Fruit fly (Drosophila melanogaster): Measurements from ENCODE around the gene CG18787.

The CG18787 gene

DNA sequence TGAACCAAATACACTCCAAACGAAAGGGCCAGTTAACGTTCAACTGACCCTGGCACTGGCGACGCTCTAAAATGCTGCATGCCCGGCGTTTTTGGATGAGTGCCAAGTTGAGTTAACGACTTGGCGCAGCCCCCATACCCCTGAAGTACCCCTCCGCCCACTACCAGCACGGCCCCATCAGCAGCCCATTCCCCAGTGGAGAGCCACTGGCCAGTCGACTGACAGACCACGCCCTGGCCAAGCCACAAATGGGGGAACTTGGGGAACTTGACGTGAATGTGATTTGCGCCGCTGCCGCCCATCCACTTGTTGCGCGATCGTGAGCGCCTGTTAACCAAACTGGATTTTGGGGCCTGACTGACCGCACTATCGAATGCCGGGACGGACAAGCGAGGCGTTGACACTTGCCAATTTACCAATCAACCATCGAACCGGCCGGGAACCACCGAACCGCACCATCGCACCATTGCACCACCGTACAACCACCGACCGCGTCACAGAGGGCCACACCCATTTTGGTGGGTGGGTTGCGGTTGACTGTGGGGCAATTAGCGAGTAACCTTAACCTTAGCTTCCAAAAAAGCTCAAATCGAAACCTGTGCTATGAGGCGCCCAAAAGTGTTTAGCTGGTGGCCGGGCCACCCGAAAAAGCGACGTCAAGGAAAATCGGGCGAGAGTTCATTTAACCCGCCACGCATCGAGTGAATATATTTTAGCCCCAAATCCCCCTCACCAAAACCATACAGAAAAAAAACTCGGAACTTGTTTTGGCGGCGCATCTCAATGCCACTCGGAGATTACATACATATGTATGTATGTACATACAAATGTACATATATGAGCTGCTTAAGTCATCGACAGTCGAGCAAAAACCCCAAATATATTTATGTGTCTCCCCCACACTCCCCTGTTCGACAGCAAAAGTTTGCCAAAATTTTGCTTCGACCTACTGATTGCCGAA is 6.6 kb upstream of the CG18787 start (continued):
- TF ChIP-seq CG10565 (GFP tag; optimal IDR thresholded peaks at IDR 0.05), result no peak
- no peak for TF ChIP-seq ac (GFP tag; optimal IDR thresholded peaks at IDR 0.05)
- no peak for TF ChIP-seq Myb (GFP tag; optimal IDR thresholded peaks at IDR 0.05)
- peak; percentile 36 for TF ChIP-seq CG5180 (GFP tag; optimal IDR thresholded peaks at IDR 0.05)
- no peak for TF ChIP-seq CG8944 (GFP tag; optimal IDR thresholded peaks at IDR 0.05)
- TF ChIP-seq Sry-β (GFP tag; optimal IDR thresholded peaks at IDR 0.05), result no peak
- peak; percentile 44 for TF ChIP-seq Hr3 (GFP tag; optimal IDR thresholded peaks at IDR 0.05)
- peak; percentile 95 for TF ChIP-seq kni (GFP tag; optimal IDR thresholded peaks at IDR 0.05)
- peak; percentile 92 for TF ChIP-seq sqz (GFP tag; optimal IDR thresholded peaks at IDR 0.05)
- no peak for TF ChIP-seq CG10959 (GFP tag; IDR thresholded peaks at IDR 0.05)
- TF ChIP-seq oc (tag; optimal IDR thresholded peaks at IDR 0.05), result no peak
- TF ChIP-seq zen (tag; optimal IDR thresholded peaks at IDR 0.05), result no peak
- TF ChIP-seq CG1529 (GFP tag; optimal IDR thresholded peaks at IDR 0.05), result no peak
- no peak for TF ChIP-seq shn (GFP tag; optimal IDR thresholded peaks at IDR 0.05)
- no peak for TF ChIP-seq CG6854 (GFP tag; optimal IDR thresholded peaks at IDR 0.05)
- TF ChIP-seq zfh2 (GFP tag; optimal IDR thresholded peaks at IDR 0.05), result no peak
- TF ChIP-seq al (GFP tag; IDR thresholded peaks at IDR 0.05), result no peak
- no peak for TF ChIP-seq E2f2 (GFP tag; IDR thresholded peaks at IDR 0.05)
- no peak for TF ChIP-seq ap (GFP tag; IDR thresholded peaks at IDR 0.05)
- peak in 1 of 2 experiments; percentile 99 for TF ChIP-seq Hr78 (GFP tag; optimal IDR thresholded peaks at IDR 0.05)
- peak; percentile 50 for TF ChIP-seq pros (GFP tag; optimal IDR thresholded peaks at IDR 0.05)
- TF ChIP-seq PHDP (tag; optimal IDR thresholded peaks at IDR 0.05), result no peak
- no peak for TF ChIP-seq Lpt (GFP tag; optimal IDR thresholded peaks at IDR 0.05)
- no peak for TF ChIP-seq CG6689 (GFP tag; IDR thresholded peaks at IDR 0.05)
- no peak for TF ChIP-seq MESR4 (GFP tag; optimal IDR thresholded peaks at IDR 0.05)
- TF ChIP-seq Fer1 (GFP tag; optimal IDR thresholded peaks at IDR 0.05), result peak; percentile 35
- no peak for TF ChIP-seq tin (GFP tag; optimal IDR thresholded peaks at IDR 0.05)
- no peak for TF ChIP-seq pnt (GFP tag; optimal IDR thresholded peaks at IDR 0.05)
- TF ChIP-seq HLH4C (GFP tag; IDR thresholded peaks at IDR 0.05; ENCODE audit: partially characterized antibody), result no peak
- no peak for TF ChIP-seq Lim3 (GFP tag; IDR thresholded peaks at IDR 0.05)
- no peak for TF ChIP-seq cad (GFP tag; optimal IDR thresholded peaks at IDR 0.05)
- TF ChIP-seq CG12744 (GFP tag; optimal IDR thresholded peaks at IDR 0.05), result no peak
- TF ChIP-seq NC2α (GFP tag; optimal IDR thresholded peaks at IDR 0.05), result no peak
- TF ChIP-seq vvl (GFP tag; IDR thresholded peaks at IDR 0.05), result no peak
- TF ChIP-seq Sox102F (GFP tag; optimal IDR thresholded peaks at IDR 0.05), result no peak
- no peak for TF ChIP-seq sob (GFP tag; IDR thresholded peaks at IDR 0.05)
- peak; percentile 15 for TF ChIP-seq CG1832 (GFP tag; optimal IDR thresholded peaks at IDR 0.05)
- no peak for TF ChIP-seq CG5953 (GFP tag; IDR thresholded peaks at IDR 0.05)
- TF ChIP-seq Hmr (GFP tag; optimal IDR thresholded peaks at IDR 0.05), result peak; percentile 39
- no peak for TF ChIP-seq z (GFP tag; IDR thresholded peaks at IDR 0.05)
- TF ChIP-seq dan (GFP tag; IDR thresholded peaks at IDR 0.05), result no peak
- no peak for TF ChIP-seq CG17612 (GFP tag; IDR thresholded peaks at IDR 0.05)
- TF ChIP-seq Nf-YC (tag; optimal IDR thresholded peaks at IDR 0.05), result peak; percentile 96
- peak; percentile 98 for TF ChIP-seq CG10543 (GFP tag; optimal IDR thresholded peaks at IDR 0.05)
- TF ChIP-seq dysf (GFP tag; IDR thresholded peaks at IDR 0.05), result no peak
- peak; percentile 17 for TF ChIP-seq B-H2 (GFP tag; optimal IDR thresholded peaks at IDR 0.05)
- TF ChIP-seq CrebB (tag; optimal IDR thresholded peaks at IDR 0.05), result peak; percentile 3
- TF ChIP-seq CkIIα-i1 (GFP tag; IDR thresholded peaks at IDR 0.05), result no peak
- TF ChIP-seq Lhr (GFP tag; optimal IDR thresholded peaks at IDR 0.05), result peak; percentile 28
- no peak for TF ChIP-seq CG8089 (GFP tag; optimal IDR thresholded peaks at IDR 0.05)

Measured in whole organism, embryonic.